Fruit fly (Drosophila melanogaster): ENCODE measurements around the gene CG31741.

CG31741 gene

DNA sequence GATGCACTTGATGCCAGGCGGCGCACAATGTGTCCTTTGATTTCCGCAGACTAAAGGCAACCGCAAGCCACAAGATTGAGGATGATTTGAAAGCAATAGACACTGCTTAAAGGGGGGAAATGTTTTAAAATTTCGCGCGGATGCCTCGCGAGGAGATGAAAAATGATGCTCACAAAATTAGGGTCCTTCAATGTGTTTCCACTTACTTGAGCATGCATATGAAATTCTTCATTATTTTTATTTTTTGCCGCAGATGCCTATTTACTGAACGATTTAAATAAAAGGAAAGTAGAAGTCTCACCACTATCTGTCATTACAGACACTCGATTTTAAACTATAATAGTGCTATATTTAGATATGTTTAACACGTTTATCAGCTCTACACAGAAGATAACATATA lies 12.2 kb downstream of the CG31741 start, which contains the start of gene Slc25A46b:
Slc25A46b (plus strand) TSS at position 301 of the 400 bp plus-strand sequence.
- TF ChIP-seq Mio (GFP tag; optimal IDR thresholded peaks at IDR 0.05) (no peak), h (GFP tag; optimal IDR thresholded peaks at IDR 0.05) (no peak), ey (GFP tag; optimal IDR thresholded peaks at IDR 0.05) (no peak), Sp1 (GFP tag; optimal IDR thresholded peaks at IDR 0.05) (no peak), Rel (GFP tag; optimal IDR thresholded peaks at IDR 0.05) (no peak), Rel (tag; optimal IDR thresholded peaks at IDR 0.05) (no peak), CrebA (GFP tag; optimal IDR thresholded peaks at IDR 0.05; ENCODE audit: borderline replicate concordance) (no peak), Abd-B (GFP tag; optimal IDR thresholded peaks at IDR 0.05) (no peak), Jra (GFP tag; optimal IDR thresholded peaks at IDR 0.05) (no peak), Hr78 (GFP tag; optimal IDR thresholded peaks at IDR 0.05) (no peak), CG32264 (GFP tag; optimal IDR thresholded peaks at IDR 0.05) (no peak), sage (GFP tag; optimal IDR thresholded peaks at IDR 0.05) (no peak), br (GFP tag; optimal IDR thresholded peaks at IDR 0.05) (no peak), sv (GFP tag; optimal IDR thresholded peaks at IDR 0.05) (no peak)

DNA sequence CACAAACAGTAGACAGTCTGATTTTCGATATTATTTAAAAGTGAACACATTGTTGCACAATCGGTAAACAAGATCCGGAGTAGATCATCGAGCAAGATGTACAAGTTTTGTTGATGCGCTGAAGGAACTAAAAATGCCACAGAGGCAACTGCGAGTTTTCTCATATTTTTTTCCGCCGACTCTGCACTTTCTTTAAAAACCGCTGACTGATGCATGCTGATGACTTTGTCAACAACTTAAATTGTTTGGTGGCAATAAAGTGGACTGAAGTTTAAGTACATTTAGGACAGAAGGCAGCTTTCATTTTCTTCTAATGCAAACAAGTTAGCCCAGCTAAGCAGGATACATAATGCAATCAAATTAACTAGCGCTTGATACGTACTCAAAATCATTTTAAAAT lies 28.4 kb downstream of the CG31741 start:
- TF ChIP-seq Hr78 (GFP tag; optimal IDR thresholded peaks at IDR 0.05) (no peak), CrebA (GFP tag; optimal IDR thresholded peaks at IDR 0.05; ENCODE audit: borderline replicate concordance) (no peak), Jra (GFP tag; optimal IDR thresholded peaks at IDR 0.05) (no peak), Vsx2 (GFP tag; optimal IDR thresholded peaks at IDR 0.05; ENCODE audit: partially characterized antibody) (no peak)

DNA sequence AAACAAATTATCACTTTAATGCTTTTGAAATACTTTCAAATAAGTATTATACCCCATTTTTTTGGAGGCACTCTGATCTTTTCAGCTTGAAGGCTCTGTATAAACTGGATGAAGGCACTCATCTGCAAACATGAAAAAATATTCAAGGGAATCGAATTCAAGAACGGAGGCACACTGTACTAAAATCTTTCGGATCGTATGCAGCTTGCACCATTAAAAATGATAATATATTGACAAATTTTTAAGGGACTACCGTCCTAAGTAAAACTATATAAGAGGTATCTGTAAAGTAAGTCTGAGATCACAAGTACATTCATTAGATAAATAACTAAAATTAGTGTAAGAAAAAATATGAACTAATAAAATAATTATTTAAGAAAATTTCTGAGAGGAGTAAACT lies 29.0 kb downstream of the CG31741 start, which contains the start of gene CG44476:
CG44476 (minus strand) TSS at position 101 of the 400 bp plus-strand sequence.
- TF ChIP-seq lola (GFP tag; optimal IDR thresholded peaks at IDR 0.05) (no peak), CG32264 (GFP tag; optimal IDR thresholded peaks at IDR 0.05) (no peak), brk (GFP tag; optimal IDR thresholded peaks at IDR 0.05) (no peak), fru (GFP tag; optimal IDR thresholded peaks at IDR 0.05) (no peak), Myc (optimal IDR thresholded peaks at IDR 0.05) (no peak), tai (GFP tag; optimal IDR thresholded peaks at IDR 0.05) (no peak), dl (GFP tag; optimal IDR thresholded peaks at IDR 0.05; ENCODE audit: insufficient read depth in 1 of 2, partially characterized antibody in 2 of 2) (no peak), rgr (GFP tag; optimal IDR thresholded peaks at IDR 0.05) (no peak)

DNA sequence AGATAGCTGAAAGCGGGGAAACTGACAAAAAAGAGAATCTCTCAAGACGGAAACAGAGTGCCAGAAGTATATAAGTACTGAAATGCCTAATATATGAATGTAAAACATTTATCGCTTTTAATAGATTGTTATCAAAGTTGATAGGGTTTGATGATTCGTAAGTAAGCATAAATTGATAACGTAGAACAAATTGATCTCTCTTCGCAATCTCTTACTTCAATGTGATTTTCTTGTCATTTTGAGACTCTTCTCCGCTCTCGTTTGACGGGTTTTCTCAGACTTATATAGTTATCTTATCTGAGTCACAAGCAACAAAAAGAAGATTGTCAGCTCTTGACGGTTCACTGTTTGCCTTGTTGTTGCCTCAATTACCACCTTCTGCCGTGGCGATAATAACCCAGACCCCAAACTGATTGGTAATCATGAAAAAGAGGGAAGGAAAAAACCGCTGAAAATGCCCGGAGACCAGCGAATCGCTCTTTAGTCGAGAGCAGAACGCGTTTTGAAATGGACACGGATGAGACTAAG lies 30.2 kb downstream of the CG31741 start, which contains the start of gene CG15152:
CG15152 (plus strand) TSS at position 372 of the 528 bp plus-strand sequence.
- TF ChIP-seq sv (GFP tag; optimal IDR thresholded peaks at IDR 0.05) = no peak
- TF ChIP-seq OdsH (GFP tag; optimal IDR thresholded peaks at IDR 0.05) = no peak
- no peak for TF ChIP-seq Hr78 (GFP tag; optimal IDR thresholded peaks at IDR 0.05)
- TF ChIP-seq GATAd (GFP tag; optimal IDR thresholded peaks at IDR 0.05) = no peak
- TF ChIP-seq Dfd (GFP tag; optimal IDR thresholded peaks at IDR 0.05) = no peak
- TF ChIP-seq CrebA (GFP tag; optimal IDR thresholded peaks at IDR 0.05; ENCODE audit: borderline replicate concordance) = peak; percentile 5
- TF ChIP-seq Rel (GFP tag; optimal IDR thresholded peaks at IDR 0.05) = no peak
- peak; percentile 78 for TF ChIP-seq Rel (tag; optimal IDR thresholded peaks at IDR 0.05)
- no peak for TF ChIP-seq Myc (optimal IDR thresholded peaks at IDR 0.05)
- no peak for TF ChIP-seq Dif (GFP tag; optimal IDR thresholded peaks at IDR 0.05; ENCODE audit: partially characterized antibody)
- TF ChIP-seq psq (GFP tag; optimal IDR thresholded peaks at IDR 0.05) = peak; percentile 11

DNA sequence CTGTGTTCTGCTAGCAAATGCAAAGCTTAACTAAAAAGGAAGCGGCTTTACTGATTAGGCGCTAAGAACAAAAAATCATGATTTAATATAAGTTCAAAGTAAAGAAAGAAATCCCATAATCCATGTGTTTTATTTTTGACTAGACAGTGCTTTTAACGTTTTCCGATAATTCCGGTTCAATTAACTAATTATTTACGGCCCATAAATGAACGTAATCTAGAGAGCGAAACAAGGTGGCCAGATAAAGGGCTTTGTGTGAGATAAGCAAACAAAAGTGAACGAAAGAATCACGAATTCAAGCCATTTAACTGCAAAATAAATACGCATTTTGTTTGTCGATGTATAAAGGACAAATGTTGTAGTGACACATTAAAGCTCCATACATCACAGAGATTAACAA lies 31.0 kb downstream of the CG31741 start:
- TF ChIP-seq usp (GFP tag; optimal IDR thresholded peaks at IDR 0.05) = no peak
- no peak for TF ChIP-seq Rel (GFP tag; optimal IDR thresholded peaks at IDR 0.05)
- no peak for TF ChIP-seq Rel (tag; optimal IDR thresholded peaks at IDR 0.05)
- TF ChIP-seq dmrt93B (GFP tag; optimal IDR thresholded peaks at IDR 0.05) = no peak
- no peak for TF ChIP-seq Hr78 (GFP tag; optimal IDR thresholded peaks at IDR 0.05)
- no peak for TF ChIP-seq sv (GFP tag; optimal IDR thresholded peaks at IDR 0.05)
- TF ChIP-seq Abd-B (GFP tag; optimal IDR thresholded peaks at IDR 0.05) = no peak

DNA sequence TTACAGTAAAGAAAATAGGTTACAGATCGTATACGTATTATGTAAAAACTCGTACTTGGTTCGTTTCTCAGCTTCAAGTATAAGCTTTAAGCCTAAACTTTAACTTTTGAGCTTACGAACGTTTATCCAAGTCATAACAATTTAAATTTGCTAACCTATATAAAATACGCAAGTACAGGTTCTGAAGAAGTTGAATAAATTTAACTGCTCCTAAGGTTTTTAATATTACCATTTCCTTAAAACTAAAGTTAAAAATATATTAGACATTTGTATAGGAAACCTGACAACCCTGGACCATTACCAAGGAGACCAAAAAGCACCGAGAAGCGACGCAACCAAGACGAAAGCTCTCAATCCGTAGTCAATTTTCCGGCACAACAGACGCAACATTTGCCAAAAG lies 35.6 kb downstream of the CG31741 start, which contains the start of gene CG5758:
CG5758 (plus strand) TSS at position 353 of the 400 bp plus-strand sequence.
- peak; percentile 24 for TF ChIP-seq ey (GFP tag; optimal IDR thresholded peaks at IDR 0.05)
- TF ChIP-seq sv (GFP tag; optimal IDR thresholded peaks at IDR 0.05) = no peak
- TF ChIP-seq tai (GFP tag; optimal IDR thresholded peaks at IDR 0.05) = peak; percentile 49
- no peak for TF ChIP-seq Dfd (GFP tag; optimal IDR thresholded peaks at IDR 0.05)
- TF ChIP-seq HLH106 (tag; optimal IDR thresholded peaks at IDR 0.05) = peak; percentile 21
- TF ChIP-seq lola (GFP tag; optimal IDR thresholded peaks at IDR 0.05) = no peak
- no peak for TF ChIP-seq Hr83 (GFP tag; optimal IDR thresholded peaks at IDR 0.05; ENCODE audit: poor library complexity, severe bottlenecking)
- peak; percentile 45 for TF ChIP-seq rgr (GFP tag; optimal IDR thresholded peaks at IDR 0.05)
- no peak for TF ChIP-seq Jra (GFP tag; optimal IDR thresholded peaks at IDR 0.05)
- no peak for TF ChIP-seq br (GFP tag; optimal IDR thresholded peaks at IDR 0.05)
- no peak for TF ChIP-seq jim (GFP tag; optimal IDR thresholded peaks at IDR 0.05)
- peak; percentile 41 for TF ChIP-seq OdsH (GFP tag; optimal IDR thresholded peaks at IDR 0.05)
- no peak for TF ChIP-seq GATAd (GFP tag; optimal IDR thresholded peaks at IDR 0.05)
- no peak for TF ChIP-seq Dif (GFP tag; optimal IDR thresholded peaks at IDR 0.05; ENCODE audit: partially characterized antibody)
- TF ChIP-seq foxo (GFP tag; optimal IDR thresholded peaks at IDR 0.05) = peak in 1 of 2 experiments; percentile 40
- TF ChIP-seq Sp1 (GFP tag; optimal IDR thresholded peaks at IDR 0.05) = no peak
- no peak for TF ChIP-seq dl (GFP tag; optimal IDR thresholded peaks at IDR 0.05; ENCODE audit: insufficient read depth in 1 of 2, partially characterized antibody in 2 of 2)
- no peak for TF ChIP-seq sage (GFP tag; optimal IDR thresholded peaks at IDR 0.05)
- no peak for TF ChIP-seq N (GFP tag; optimal IDR thresholded peaks at IDR 0.05)
- no peak for TF ChIP-seq Mio (GFP tag; optimal IDR thresholded peaks at IDR 0.05)
- TF ChIP-seq Vsx2 (GFP tag; optimal IDR thresholded peaks at IDR 0.05; ENCODE audit: partially characterized antibody) = no peak
- peak; percentile 33 for TF ChIP-seq Hnf4 (GFP tag; optimal IDR thresholded peaks at IDR 0.05)
- TF ChIP-seq pan (optimal IDR thresholded peaks at IDR 0.05) = no peak
- TF ChIP-seq Myc (optimal IDR thresholded peaks at IDR 0.05) = no peak
- TF ChIP-seq dmrt93B (GFP tag; optimal IDR thresholded peaks at IDR 0.05) = no peak
- no peak for TF ChIP-seq brk (GFP tag; optimal IDR thresholded peaks at IDR 0.05)
